Worm (Caenorhabditis elegans): ENCODE data around the gene F21A3.3.

Gene F21A3.3

DNA sequence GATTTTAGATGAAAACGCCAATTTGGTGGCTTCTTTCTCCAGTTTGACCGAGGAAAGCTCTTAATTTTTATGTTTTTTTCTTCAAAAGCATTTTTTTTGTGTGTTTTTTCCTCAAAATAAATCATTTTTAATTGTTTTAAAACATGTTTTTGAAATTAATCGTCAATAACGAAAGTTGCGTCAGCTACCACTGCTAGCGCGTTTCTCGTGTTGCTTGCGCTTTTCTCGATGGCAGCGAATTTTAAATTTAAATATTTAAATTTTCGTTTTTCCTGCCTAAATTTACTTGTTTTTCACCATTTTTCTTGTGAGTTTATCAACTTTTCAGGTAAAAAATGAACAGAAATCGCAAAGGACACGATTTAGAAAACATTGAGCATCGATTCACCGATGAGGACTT is 20.4 kb downstream of the F21A3.3 start, which contains the start of gene prde-1:
Gene prde-1 (plus strand): TSS at position 322 of the 400 bp plus-strand sequence.
- TF ChIP-seq snpc-1.1 (tag; optimal IDR thresholded peaks at IDR 0.05; ENCODE audit: insufficient read depth): no peak
- TF ChIP-seq madf-6 (GFP tag; IDR thresholded peaks at IDR 0.05): peak; percentile 66
- TF ChIP-seq attf-5 (GFP tag; optimal IDR thresholded peaks at IDR 0.05): no peak
- TF ChIP-seq F33H1.4 (GFP tag; IDR thresholded peaks at IDR 0.05): peak; percentile 48
- TF ChIP-seq ekl-4 (GFP tag; IDR thresholded peaks at IDR 0.05): no peak
- TF ChIP-seq xnd-1 (tag; optimal IDR thresholded peaks at IDR 0.05): peak; percentile 43
- no peak for TF ChIP-seq F10E7.11 (tag; optimal IDR thresholded peaks at IDR 0.05)
- no peak for TF ChIP-seq Y53F4B.3 (GFP tag; IDR thresholded peaks at IDR 0.05)
- peak; percentile 49 for TF ChIP-seq lin-54 (GFP tag; optimal IDR thresholded peaks at IDR 0.05)
- 0 out of 2 replicates have a peak, but pooled peaks have one; percentile 36 for TF ChIP-seq rcor-1 (GFP tag; IDR thresholded peaks at IDR 0.05)
- no peak for TF ChIP-seq hmg-20 (GFP tag; IDR thresholded peaks at IDR 0.05)
- TF ChIP-seq hsf-1 (GFP tag; IDR thresholded peaks at IDR 0.05): peak; percentile 41; the same call in 1 of the 2 replicates
- no peak for TF ChIP-seq B0336.3 (GFP tag; IDR thresholded peaks at IDR 0.05)
- no peak for TF ChIP-seq efl-1 (GFP tag; optimal IDR thresholded peaks at IDR 0.05)
- TF ChIP-seq Y56A3A.18 (GFP tag; IDR thresholded peaks at IDR 0.05): no peak
- no peak for TF ChIP-seq lir-1 (GFP tag; conservative IDR thresholded peaks at IDR 0.05)
- TF ChIP-seq nhr-27 (tag; optimal IDR thresholded peaks at IDR 0.05): no peak
- peak; percentile 50 for TF ChIP-seq D2030.7 (GFP tag; IDR thresholded peaks at IDR 0.05)
- TF ChIP-seq lsl-1 (GFP tag; optimal IDR thresholded peaks at IDR 0.05): peak; percentile 61
- no peak for TF ChIP-seq F52B5.7 (tag; optimal IDR thresholded peaks at IDR 0.05)
- TF ChIP-seq tbp1 (GFP tag; optimal IDR thresholded peaks at IDR 0.05): peak; percentile 28
- TF ChIP-seq pbrm-1 (GFP tag; IDR thresholded peaks at IDR 0.05): 0 out of 2 replicates have a peak, but pooled peaks have one; percentile 13
- TF ChIP-seq gei-17 (GFP tag; optimal IDR thresholded peaks at IDR 0.05): no peak
- TF ChIP-seq ztf-18 (tag; optimal IDR thresholded peaks at IDR 0.05): peak; percentile 93
- no peak for TF ChIP-seq ceh-40 (GFP tag; IDR thresholded peaks at IDR 0.05)
- TF ChIP-seq rpc-1 (optimal IDR thresholded peaks at IDR 0.05): no peak
- TF ChIP-seq rpc-1 (tag; optimal IDR thresholded peaks at IDR 0.05): no peak
- no peak for TF ChIP-seq mes-4 (tag; optimal IDR thresholded peaks at IDR 0.05)

DNA sequence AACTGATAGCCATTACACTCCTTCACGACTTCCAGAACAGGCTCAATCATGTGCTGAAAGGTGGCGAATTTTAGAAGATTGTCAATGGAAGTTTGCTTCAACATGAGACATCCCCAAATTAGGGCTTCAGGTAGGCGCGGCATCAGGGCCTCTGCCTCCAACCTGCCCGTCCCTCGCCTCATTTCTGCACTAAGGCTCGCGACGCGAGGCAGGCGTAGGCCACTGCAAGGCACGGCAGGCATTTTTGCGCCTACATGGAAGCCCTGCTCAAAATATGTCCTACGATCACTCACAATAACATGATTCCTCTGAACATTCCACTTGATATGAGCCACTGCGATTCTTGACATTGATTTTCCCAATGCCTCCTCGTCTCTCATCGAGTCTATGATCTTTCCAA is 25.7 kb downstream of the F21A3.3 start:
- TF ChIP-seq sea-2 (GFP tag; IDR thresholded peaks at IDR 0.05) (no peak), zfh-2 (GFP tag; conservative IDR thresholded peaks at IDR 0.05) (peak; percentile 77), C06A6.2 (GFP tag; conservative IDR thresholded peaks at IDR 0.05) (no peak), mel-28 (tag; optimal IDR thresholded peaks at IDR 0.05; ENCODE audit: borderline replicate concordance) (no peak)

DNA sequence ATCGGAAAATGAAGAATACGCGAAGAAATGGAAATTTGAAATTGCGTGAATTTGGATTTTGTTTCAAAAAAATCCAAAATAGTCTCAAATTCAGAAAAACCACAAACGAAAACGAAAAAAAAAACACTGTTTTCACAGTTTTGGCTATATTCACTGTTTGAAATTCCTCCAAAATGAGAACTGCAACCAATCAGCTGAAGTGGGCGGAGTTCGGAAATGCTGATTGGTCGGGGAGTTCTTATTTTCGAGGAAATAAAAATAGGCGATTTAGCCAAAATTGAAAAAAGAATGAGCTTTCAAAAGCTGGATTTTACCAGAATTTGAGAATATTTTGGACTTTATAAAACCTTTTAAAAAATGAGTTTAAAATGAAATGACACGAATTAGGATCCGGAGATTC is 27.4 kb downstream of the F21A3.3 start, which contains the start of gene glb-14:
Gene glb-14 (minus strand): TSS at position 97 of the 400 bp plus-strand sequence.
- TF ChIP-seq hsf-1 (GFP tag; IDR thresholded peaks at IDR 0.05) (no peak), ceh-40 (GFP tag; IDR thresholded peaks at IDR 0.05) (no peak), snpc-1.1 (tag; optimal IDR thresholded peaks at IDR 0.05; ENCODE audit: insufficient read depth) (no peak), C06A6.2 (GFP tag; conservative IDR thresholded peaks at IDR 0.05) (no peak)

DNA sequence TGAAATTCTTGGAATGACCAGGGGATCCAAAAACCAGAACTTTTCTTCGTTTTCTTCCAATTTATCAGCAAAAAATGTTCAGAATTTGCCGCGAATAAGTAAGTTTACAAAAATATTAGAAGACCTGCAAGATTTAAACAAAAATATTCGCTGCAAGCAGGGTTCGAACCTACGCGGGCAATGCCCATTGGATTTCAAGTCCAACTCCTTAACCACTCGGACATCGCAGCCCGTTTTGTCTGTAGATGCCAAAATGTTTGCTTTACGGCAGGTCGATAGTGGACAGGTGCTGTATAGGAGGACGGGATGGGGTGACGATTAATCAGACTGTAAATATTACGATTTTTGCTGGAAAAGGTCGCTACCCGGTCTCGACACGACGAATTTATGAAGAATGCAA is 30.2 kb downstream of the F21A3.3 start:
- peak; percentile 49 for TF ChIP-seq nhr-179 (tag; optimal IDR thresholded peaks at IDR 0.05)
- TF ChIP-seq bed-2 (GFP tag; IDR thresholded peaks at IDR 0.05): no peak
- TF ChIP-seq hlh-26 (GFP tag; conservative IDR thresholded peaks at IDR 0.05): no peak
- peak; percentile 15 for TF ChIP-seq ceh-27 (GFP tag; optimal IDR thresholded peaks at IDR 0.05)
- TF ChIP-seq F22D6.2 (tag; optimal IDR thresholded peaks at IDR 0.05): no peak
- no peak for TF ChIP-seq pha-4 (tag; optimal IDR thresholded peaks at IDR 0.05)
- no peak for TF ChIP-seq B0019.2 (GFP tag; conservative IDR thresholded peaks at IDR 0.05)
- TF ChIP-seq snpc-3.4 (tag; optimal IDR thresholded peaks at IDR 0.05): peak; percentile 58
- 0 out of 2 replicates have a peak, but pooled peaks have one; percentile 59 for TF ChIP-seq Y56A3A.18 (GFP tag; IDR thresholded peaks at IDR 0.05)
- no peak for TF ChIP-seq egl-18 (GFP tag; IDR thresholded peaks at IDR 0.05)
- no peak for TF ChIP-seq ets-4 (GFP tag; optimal IDR thresholded peaks at IDR 0.05)
- peak; percentile 22 for TF ChIP-seq mxl-1 (tag; optimal IDR thresholded peaks at IDR 0.05)
- TF ChIP-seq Y53G8AR.9 (GFP tag; conservative IDR thresholded peaks at IDR 0.05): no peak
- peak; percentile 62 for TF ChIP-seq F49E8.2 (tag; optimal IDR thresholded peaks at IDR 0.05; ENCODE audit: insufficient read depth)
- no peak for TF ChIP-seq madf-8 (GFP tag; conservative IDR thresholded peaks at IDR 0.05)

Measured in whole organism, young adult.